Fruit fly (Drosophila melanogaster) whole organism, wandering third instar larva: ENCODE data around the gene scpr-C.

Source experiments
- Abd-B ChIP-seq: fragments of >200 bp; optimal IDR thresholded peaks from 2 replicates; lab custom pipeline; 2017; ENCODE audit warnings: missing biosample characterization, missing genetic modification characterization
- CrebA ChIP-seq: fragments of 200-800 bp; sonication (Bioruptor generic); optimal IDR thresholded peaks from 2 replicates; lab custom pipeline; 2016; ENCODE audit warnings: missing biosample characterization, mild to moderate bottlenecking, missing genetic modification characterization, borderline replicate concordance
- Myc ChIP-seq: fragments of >200 bp; optimal IDR thresholded peaks from 2 replicates; lab custom pipeline; 2017
- OdsH ChIP-seq: fragments of 200-800 bp; sonication (Bioruptor generic); optimal IDR thresholded peaks from 2 replicates; lab custom pipeline; 2016; ENCODE audit warnings: missing biosample characterization, mild to moderate bottlenecking, missing genetic modification characterization
- Vsx2 ChIP-seq: fragments of 200-300, 225-300 bp; sonication (Bioruptor generic); optimal IDR thresholded peaks from 2 replicates; lab custom pipeline; 2018; ENCODE audit warnings: missing biosample characterization, missing genetic modification characterization; ENCODE audit not compliant: partially characterized antibody
- dmrt93B ChIP-seq: fragments of 200-800 bp; sonication (Bioruptor generic); optimal IDR thresholded peaks from 2 replicates; lab custom pipeline; 2018; ENCODE audit warnings: missing biosample characterization, mild to moderate bottlenecking, missing genetic modification characterization
- h ChIP-seq: fragments of 200-800 bp; sonication (Bioruptor generic); optimal IDR thresholded peaks from 3 replicates; lab custom pipeline; 2016; ENCODE audit warnings: missing biosample characterization, mild to moderate bottlenecking, missing genetic modification characterization
- pan ChIP-seq: fragments of >200 bp; optimal IDR thresholded peaks from 2 replicates; lab custom pipeline; 2017
- psq ChIP-seq: fragments of 200-800 bp; sonication (Bioruptor generic); optimal IDR thresholded peaks from 3 replicates; lab custom pipeline; 2017; ENCODE audit warnings: missing biosample characterization, mild to moderate bottlenecking, missing genetic modification characterization, moderate library complexity

- TF ChIP-seq pan: no peak
- no peak for TF ChIP-seq Abd-B (GFP tag; lab: Kevin White, UChicago)
- no peak for TF ChIP-seq dmrt93B (GFP tag; lab: Kevin White, UChicago)
- no peak for TF ChIP-seq OdsH (GFP tag; lab: Kevin White, UChicago)
- TF ChIP-seq CrebA (GFP tag; lab: Kevin White, UChicago): no peak
- TF ChIP-seq Myc (lab: Kevin White, UChicago): no peak
- TF ChIP-seq psq: no peak
- peak; percentile 8 for TF ChIP-seq h (GFP tag; lab: Kevin White, UChicago)
- no peak for TF ChIP-seq Vsx2
Measured at dm6 chr3R:11219883-11220282, 5.4 kb upstream of the scpr-C start, which contains the start of gene CG6689.
